Fruit fly (Drosophila melanogaster): ENCODE measurements around the gene ATP6AP2.
A peak's percentile ranks its signal among the peaks of the same experiment; 100 is the strongest.

ATP6AP2 gene

DNA sequence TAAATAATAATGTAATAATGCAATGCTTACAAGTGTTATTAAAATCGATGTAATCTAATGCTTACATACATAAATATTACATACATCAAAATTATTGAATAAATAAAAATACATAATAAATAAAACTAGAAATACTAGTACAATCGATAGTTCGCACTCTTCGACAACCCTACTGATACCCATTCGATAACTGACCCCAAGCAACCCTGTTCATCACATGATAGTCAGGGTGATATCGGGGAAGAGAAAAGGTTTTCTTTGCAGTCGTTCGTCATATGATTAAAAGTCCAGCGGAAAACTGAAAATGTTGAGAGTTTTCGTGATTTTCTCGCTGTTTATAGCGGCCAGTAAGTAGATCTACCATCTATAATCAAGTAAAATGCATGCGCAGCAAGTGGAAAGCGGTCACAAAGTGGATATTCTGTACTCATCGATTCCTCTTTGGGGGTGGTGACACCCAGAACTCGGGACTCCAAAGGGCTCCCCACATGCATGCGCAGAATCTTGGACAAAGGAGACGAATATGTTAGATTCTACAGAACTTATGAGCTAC lies at the start of gene ATP6AP2:
ATP6AP2 (plus strand) TSS at position 218 of the 553 bp plus-strand sequence.
- peak; percentile 76 for TF ChIP-seq CG17801 (GFP tag; optimal IDR thresholded peaks at IDR 0.05; ENCODE audit: partially characterized antibody)

DNA sequence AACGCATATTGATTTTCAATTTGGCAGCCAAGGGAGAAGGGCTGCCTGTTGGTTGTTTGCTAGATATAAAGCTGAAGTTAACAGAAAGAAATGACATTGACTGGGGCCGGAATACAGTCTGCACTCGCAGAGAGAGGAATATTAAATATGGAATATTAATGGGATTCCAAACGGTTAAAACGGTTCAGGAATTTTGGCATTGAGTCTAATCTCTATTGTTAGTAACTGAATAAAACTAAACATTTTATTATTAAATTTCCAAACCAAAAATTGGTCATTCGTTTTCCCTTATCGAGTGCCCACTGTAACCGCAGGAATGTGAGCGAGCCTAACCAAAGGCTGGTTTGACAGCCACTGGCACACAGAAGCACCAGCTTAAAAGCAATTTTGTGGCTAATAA lies 47.4 kb upstream of the ATP6AP2 start:
- no peak for TF ChIP-seq CG17801 (GFP tag; optimal IDR thresholded peaks at IDR 0.05; ENCODE audit: partially characterized antibody)

DNA sequence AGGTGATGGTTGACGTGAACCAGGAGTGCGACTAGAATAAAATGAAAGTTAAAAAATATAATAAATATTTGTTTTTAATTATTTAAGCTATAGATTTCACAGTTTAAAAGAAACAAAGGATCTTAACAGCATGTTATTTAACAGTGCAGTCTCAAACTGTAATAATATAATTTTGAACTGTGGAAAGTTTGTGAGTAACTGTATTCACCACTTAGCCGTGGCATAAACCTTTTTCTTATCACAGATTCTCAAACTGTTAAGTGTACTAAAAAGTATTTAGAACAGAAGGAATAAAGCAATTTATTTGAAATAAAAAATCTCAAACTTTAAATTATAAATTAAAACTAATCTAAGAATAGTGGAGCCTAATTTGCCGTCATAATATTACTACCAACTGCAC lies 46.2 kb upstream of the ATP6AP2 start:
- no peak for TF ChIP-seq CG17801 (GFP tag; optimal IDR thresholded peaks at IDR 0.05; ENCODE audit: partially characterized antibody)

DNA sequence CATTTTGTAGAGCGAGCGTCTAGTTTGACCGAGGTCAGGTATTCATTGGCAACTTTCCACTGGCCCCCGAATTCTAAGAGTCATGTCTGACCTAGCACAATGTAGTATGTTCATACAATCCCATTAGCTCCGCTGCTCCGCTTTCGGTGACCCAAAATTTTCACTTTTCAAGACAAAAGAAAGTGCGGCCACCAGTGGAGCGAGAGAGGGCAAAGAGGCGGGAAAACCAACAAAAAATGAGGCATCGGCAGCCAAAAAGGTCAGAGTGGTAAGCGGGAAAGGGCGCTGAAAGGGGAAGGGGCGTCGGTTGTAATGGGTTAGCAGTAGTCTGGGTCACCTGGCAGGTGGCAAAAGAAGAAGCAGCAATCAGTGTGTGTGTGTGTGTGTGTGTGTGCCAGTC lies 44.9 kb upstream of the ATP6AP2 start:
- TF ChIP-seq CG17801 (GFP tag; optimal IDR thresholded peaks at IDR 0.05; ENCODE audit: partially characterized antibody): no peak

DNA sequence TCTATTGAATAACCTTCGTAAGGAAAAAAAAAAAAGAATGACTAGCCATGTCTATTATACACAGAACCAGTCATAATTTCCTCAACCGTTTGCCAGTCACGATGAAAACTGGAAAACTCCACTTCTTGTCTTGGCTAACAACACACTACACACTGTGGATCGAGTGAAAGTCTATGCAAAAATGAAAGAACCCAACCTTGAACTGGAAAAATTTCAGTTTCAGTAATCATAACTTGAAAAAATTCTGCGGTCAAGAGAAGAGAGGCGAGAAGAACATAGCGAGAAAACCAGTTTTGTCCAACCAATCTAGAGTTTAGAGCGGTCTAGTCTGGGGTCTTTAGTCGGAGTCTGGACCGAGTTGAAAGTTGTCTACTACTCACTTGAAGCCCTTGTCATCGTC lies 42.8 kb upstream of the ATP6AP2 start:
- no peak for TF ChIP-seq CG17801 (GFP tag; optimal IDR thresholded peaks at IDR 0.05; ENCODE audit: partially characterized antibody)

DNA sequence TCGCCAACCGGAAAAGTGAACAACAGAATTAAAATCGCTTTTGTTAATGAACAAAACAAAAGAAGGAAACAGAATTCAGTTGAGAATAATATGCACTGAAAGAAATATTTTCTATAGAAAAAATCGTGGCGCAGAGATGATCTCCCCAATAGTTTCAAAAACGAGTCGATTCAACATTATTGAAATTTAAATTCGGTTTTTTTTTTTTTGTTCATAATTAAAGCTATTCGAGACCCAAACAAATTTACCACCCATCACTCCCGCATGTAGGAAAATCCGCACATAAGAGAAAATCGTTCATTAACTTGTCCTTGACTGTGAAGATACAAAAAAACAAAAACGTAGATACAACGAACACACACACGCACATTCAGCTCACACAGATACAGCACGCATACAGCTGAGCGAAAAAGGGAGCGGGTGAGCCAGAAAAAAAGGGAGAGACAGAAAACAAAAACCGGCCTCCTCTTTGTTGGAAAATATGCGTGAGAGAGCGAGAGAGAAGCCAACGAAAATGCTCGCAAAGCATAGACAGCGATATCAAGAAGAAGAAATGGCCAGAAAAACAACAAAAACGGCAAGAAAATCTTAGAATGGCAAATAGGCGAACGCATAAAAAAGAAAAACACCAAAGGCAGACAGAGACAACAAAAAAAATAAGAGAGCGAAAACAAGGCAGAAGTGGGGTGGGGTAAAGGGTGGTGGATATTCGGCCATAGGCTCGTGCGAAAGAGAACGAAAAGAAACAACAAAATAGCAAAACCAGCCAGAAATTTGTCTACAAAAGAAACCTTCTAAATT lies 40.2 kb upstream of the ATP6AP2 start:
- TF ChIP-seq CG17801 (GFP tag; optimal IDR thresholded peaks at IDR 0.05; ENCODE audit: partially characterized antibody): no peak

DNA sequence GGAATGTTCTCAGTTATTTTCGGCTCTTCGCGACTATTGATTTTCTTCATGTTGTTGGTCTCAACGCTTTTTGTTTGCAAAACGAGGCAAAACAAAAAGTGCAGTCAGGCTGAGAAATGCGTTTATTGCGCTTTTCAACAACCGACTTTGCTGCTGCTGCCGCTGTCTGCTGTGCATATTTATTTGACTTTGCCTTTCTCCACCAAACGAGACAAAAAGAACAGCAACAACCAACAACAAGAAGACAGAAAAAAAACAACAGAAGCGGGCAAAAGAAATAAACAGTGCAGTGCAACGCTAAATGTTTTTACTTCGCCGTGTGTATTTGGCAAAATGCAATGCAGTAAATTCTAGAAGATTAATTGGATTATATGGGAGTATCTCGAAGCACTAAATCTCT lies 38.1 kb upstream of the ATP6AP2 start:
- peak; percentile 81 for TF ChIP-seq CG17801 (GFP tag; optimal IDR thresholded peaks at IDR 0.05; ENCODE audit: partially characterized antibody)

DNA sequence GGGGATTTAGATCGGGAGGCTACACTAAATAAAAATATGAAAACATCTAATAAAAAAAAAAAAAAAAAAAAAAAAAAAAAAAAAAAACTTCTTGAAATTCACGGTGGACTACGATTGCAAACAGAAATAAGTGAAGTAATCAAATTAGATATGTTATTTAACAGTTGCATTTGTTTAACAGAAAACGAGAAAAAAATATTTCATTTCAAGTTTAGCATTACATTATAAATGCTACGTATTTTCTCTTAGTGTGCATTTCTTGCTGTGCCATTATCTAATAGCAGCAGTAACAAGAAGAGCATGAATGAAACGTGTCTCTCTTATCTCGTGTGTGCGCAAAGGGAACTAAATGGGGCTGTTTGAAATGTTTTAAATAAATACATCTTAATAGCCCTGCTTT lies 35.6 kb upstream of the ATP6AP2 start:
- TF ChIP-seq CG17801 (GFP tag; optimal IDR thresholded peaks at IDR 0.05; ENCODE audit: partially characterized antibody): peak; percentile 12

DNA sequence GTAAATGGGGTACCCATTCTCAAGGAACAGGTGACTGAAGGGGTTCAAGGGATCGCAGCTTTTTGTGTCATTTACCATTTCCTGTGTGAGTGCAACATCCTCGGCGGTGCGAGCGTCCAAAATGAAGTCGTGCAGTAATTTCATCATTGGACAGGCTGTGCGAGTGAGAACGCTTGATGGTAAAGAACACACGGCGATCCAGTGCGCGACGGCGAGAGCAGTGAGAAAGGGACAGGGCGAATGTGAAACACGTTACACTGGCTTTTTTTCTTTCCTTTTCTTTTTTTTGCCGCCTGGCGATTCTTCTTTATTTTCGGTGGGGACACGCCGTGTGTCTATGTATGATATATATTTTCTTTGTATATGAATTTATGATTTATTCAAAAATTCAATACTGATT lies 34.3 kb upstream of the ATP6AP2 start:
- TF ChIP-seq CG17801 (GFP tag; optimal IDR thresholded peaks at IDR 0.05; ENCODE audit: partially characterized antibody): no peak

DNA sequence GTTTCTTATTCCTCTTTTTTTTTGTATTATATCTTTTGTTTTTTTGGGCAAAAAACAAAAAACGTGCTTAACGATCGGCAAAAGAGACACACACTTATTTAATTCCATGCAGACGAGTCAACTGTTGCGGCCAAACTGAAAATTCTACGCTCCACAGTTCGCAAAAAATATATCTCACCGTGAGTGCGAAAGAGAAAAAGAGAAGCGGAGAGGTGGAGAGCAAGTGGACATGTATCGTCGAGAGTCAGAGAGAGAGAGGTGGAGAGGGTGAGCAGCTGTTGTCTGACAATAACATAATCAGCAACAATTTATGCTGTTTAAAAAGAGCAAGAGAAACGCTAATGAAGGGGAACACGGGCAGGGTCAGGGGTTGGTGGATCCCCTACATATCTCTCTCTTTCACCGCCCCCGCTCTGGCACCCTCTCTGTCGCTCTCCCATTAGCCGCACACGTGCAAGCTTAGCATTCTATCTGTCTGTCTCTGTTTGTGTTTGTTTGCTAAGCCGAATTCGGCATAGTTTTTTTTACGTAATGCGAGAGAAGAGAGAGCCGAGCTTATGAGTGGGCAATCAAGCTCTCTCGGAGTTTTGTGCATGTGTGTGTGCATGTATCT lies 33.6 kb upstream of the ATP6AP2 start:
- peak; percentile 91 for TF ChIP-seq CG17801 (GFP tag; optimal IDR thresholded peaks at IDR 0.05; ENCODE audit: partially characterized antibody)

DNA sequence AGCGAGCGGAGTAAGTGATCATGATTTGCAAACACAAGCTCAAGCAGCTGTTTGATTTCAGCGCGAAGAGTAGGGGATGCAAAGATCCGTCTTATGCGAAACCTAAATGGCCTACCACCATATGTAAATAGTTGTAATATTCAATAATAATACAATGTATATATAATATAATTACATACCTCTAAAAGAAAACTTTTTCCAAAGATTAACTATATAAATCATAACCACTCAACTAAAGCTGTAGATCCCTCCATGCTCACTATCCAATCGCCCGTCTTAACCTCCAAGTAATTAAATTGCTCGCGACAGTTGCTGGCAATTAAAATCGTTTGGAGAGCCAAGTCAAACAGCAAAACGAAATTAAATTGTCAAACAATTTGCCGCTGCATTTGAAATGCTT lies 33.1 kb upstream of the ATP6AP2 start:
- peak; percentile 86 for TF ChIP-seq CG17801 (GFP tag; optimal IDR thresholded peaks at IDR 0.05; ENCODE audit: partially characterized antibody)

DNA sequence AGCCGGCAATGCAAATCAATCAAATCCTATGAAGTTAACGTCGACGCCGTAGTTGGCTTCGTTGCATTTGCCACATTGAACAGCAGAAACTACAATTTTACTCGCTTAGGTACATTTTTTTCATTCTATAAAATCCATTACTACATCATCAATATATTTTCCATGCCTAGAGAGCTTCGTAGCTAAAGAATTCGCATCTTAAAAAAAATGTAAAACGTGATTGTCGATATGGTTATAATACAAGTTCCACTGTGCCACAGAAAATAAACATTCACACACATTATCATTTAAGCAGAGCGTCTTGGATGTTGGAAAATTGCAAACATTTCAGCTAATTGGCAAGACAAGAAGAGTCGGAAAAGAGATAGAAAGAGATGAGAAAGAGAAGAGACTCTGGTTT lies 32.5 kb upstream of the ATP6AP2 start:
- TF ChIP-seq CG17801 (GFP tag; optimal IDR thresholded peaks at IDR 0.05; ENCODE audit: partially characterized antibody): no peak

DNA sequence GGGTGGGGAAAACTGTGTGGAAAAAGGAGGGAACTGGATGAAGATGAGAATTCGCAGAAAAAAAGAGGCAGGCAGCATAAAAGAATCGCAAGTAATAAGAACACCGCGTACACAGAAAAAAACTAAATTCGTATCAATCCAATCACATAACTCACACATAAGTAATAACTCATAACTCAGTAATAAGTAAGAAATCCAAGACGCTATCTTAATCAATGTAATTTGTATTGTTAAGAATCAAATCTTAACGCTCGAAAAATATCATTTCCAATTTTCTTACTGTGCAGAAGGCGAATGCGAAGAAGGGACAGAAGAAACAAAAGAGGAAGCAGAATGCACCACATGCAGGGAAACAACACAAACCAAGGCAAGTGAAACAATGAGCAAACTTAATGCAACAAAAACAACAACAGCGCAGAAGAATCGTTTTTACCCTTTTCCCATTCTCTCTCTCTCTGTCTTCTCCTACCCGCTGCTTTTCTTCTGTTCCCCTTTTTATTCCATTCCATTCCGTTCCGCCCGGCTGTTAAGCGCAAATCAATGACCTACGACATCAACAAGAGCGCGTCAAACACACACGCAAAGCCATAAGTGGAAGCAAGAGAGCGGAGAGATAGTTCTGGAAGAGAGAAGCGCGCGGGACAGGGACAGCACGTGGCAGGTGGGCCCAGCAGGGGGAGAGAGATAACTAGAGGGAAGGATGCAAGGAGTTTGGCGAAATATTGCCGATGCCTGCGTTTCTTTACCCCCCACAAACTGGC lies 31.2 kb upstream of the ATP6AP2 start:
- TF ChIP-seq CG17801 (GFP tag; optimal IDR thresholded peaks at IDR 0.05; ENCODE audit: partially characterized antibody): peak; percentile 95

DNA sequence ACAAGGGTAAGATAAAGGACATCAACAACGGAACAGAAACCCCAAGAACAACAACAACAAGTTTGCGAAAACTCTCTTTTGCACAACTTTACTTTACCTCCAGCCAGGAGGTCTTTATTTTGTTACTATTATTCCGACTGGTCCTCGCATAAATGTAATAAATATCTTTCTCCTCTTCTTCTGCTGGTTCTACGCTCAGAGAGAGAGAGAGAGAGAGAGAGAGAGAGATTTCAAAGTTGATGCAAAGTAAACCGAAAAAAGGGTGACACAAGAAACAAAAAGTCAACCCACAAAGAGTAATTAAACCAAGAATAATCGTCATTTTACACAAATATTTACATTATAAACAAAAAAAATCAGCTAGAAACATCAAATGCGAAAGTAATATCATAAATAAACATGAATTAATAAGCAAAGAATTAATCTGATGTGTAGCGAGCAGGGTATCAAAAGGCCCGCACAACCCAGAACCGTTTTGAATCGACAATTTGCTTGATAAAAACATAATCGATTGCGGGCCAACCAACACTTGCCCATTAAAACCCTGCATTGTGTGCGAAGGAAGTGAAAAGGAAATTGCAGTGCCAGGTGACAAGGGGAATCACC lies 30.3 kb upstream of the ATP6AP2 start:
- peak; percentile 48 for TF ChIP-seq CG17801 (GFP tag; optimal IDR thresholded peaks at IDR 0.05; ENCODE audit: partially characterized antibody)

DNA sequence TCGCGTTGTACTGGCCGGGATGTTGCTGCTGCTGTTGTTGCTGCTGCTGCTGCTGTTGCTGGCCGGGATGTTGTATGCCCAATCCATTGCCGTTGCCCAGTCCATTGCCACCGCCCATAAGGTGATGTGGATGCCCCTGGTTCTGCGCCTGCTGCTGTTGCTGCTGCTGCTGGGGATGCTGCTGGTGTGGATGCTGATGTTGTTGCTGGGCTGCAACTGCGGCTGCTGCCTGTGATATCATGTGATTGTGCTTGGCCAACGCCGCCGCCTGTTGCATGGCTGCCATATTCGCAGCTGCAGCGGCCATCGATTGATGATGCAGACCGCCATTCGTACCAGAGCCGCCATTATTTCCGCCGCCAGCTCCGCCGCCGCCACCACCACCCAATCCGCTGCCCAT lies 28.1 kb upstream of the ATP6AP2 start:
- no peak for TF ChIP-seq CG17801 (GFP tag; optimal IDR thresholded peaks at IDR 0.05; ENCODE audit: partially characterized antibody)

Data from ovary, adult (tissue).